Fruit fly (Drosophila melanogaster): ENCODE measurements around the gene CG2100.
A peak's percentile ranks its signal among the peaks of the same experiment; 100 is the strongest.

The CG2100 gene

DNA sequence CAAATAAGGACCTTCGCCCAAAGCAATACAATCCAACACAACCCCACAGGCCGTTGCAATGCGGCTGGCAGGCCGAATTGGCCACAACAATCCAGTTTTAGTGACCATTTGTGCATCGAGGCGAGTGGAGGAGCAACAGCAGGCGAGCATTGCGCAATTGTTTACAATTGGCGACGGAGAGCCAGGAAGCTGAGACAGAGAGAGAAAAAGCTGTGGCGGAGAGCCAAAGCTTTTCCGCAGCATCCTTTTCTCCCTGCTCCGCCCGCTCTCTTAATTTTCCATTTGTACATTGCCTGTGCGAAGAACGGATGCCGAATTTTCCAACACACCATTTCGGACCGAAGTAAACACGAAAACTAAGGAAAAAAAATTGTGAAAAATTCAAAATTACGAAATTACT, 45.3 kb upstream of the CG2100 start, which contains the start of gene kat-60L1 (continued):
- no peak for TF ChIP-seq Nf-YB (GFP tag; optimal IDR thresholded peaks at IDR 0.05)
- no peak for TF ChIP-seq MTF-1 (GFP tag; optimal IDR thresholded peaks at IDR 0.05; ENCODE audit: borderline replicate concordance)
- no peak for TF ChIP-seq CG30431 (GFP tag; optimal IDR thresholded peaks at IDR 0.05)
- no peak for TF ChIP-seq D19B (GFP tag; optimal IDR thresholded peaks at IDR 0.05)
- peak in 1 of 2 experiments; percentile 67 for TF ChIP-seq Pdp1 (GFP tag; optimal IDR thresholded peaks at IDR 0.05)
- no peak for TF ChIP-seq CG14014 (GFP tag; IDR thresholded peaks at IDR 0.05)
- peak in 1 of 2 experiments; percentile 34 for TF ChIP-seq Trl (optimal IDR thresholded peaks at IDR 0.05)
- no peak for TF ChIP-seq Trl (GFP tag; optimal IDR thresholded peaks at IDR 0.05)
- TF ChIP-seq CG17361 (GFP tag; IDR thresholded peaks at IDR 0.05) = no peak
- no peak for TF ChIP-seq CG7745 (tag; optimal IDR thresholded peaks at IDR 0.05)
- TF ChIP-seq Antp (GFP tag; optimal IDR thresholded peaks at IDR 0.05) = no peak
- TF ChIP-seq HLH54F (GFP tag; optimal IDR thresholded peaks at IDR 0.05) = no peak
- peak; percentile 72 for TF ChIP-seq Ets65A (GFP tag)
- TF ChIP-seq dati (GFP tag; IDR thresholded peaks at IDR 0.05) = no peak

DNA sequence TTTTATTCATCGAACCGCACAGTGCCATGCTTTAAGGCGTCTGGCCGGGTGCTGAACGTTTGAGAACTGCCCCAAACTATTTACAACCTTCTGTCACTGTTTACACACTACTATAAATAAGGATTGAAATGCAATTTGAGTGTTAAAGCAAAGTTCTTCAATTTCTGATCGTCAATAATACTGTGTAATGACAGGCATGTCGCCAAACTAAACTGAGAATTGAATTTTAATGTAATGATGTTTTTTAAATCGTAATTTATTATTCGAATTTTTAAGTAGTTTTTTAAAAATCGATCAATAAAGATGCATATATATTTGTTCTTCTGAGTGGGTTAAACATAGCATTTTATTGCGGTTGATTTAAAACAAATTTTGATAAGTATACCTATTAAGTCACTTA, 44.8 kb upstream of the CG2100 start, which contains the start of gene CG2082:
TSS of gene CG2082 (minus strand) at position 101 of the 400 bp plus-strand sequence.
- TF ChIP-seq sens (GFP tag) (peak; percentile 25), ttk (GFP tag; IDR thresholded peaks at IDR 0.05) (no peak)

DNA sequence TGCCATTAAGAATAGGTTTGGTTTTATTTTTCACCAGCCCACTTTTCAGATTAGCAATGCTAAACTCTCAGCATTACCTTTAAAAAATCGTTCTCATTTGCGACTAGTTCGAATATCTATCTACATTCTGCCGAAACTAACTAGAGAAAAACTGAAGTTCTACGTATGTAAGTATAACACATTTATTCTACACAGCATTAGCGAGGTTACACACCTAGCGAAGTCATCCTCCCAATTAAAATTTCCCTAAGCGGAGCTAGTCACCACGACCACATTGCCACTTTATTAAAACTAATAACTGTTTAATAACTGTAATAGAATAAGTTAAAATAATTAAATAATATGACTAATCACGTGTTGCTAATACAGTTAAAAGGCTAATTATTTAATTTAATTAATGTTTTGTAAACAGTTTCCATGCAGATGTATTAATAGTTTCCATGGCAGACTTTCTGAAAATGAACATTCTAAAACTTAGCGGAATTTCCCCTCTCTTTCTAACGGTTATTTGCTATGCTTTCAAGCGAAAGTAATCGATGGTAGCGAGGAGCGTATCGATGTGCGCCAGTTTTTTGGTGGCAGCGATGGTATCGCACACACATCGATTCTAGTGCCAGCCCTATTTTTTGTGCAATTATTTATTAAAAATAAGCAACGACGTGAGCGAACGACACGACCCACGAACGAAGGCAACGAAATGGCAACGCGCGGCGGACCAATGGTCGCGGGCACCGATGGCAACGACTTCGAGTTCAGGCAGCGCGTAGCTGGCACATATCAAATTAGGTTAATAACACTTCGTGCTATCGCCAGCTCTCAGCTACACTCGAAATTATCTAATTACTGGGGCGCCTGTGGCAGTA, 42.8 kb upstream of the CG2100 start, which contains the start of gene jagn:
TSS of gene jagn (plus strand) at position 585 of the 863 bp plus-strand sequence.
- TF ChIP-seq CG4707 (GFP tag; optimal IDR thresholded peaks at IDR 0.05) = no peak
- TF ChIP-seq CG8924 (tag; optimal IDR thresholded peaks at IDR 0.05) = peak; percentile 73
- TF ChIP-seq unc-4 (GFP tag; IDR thresholded peaks at IDR 0.05; ENCODE audit: partially characterized antibody) = peak; percentile 98
- no peak for TF ChIP-seq danr (GFP tag; IDR thresholded peaks at IDR 0.05)
- peak; percentile 58 for TF ChIP-seq tin (GFP tag; optimal IDR thresholded peaks at IDR 0.05)
- no peak for TF ChIP-seq wdn (GFP tag; IDR thresholded peaks at IDR 0.05)
- peak; percentile 38; the same call in 1 of the 2 replicates for TF ChIP-seq Xrp1 (GFP tag; IDR thresholded peaks at IDR 0.05)
- TF ChIP-seq CG6689 (GFP tag; IDR thresholded peaks at IDR 0.05) = peak; percentile 36; the same call in 1 of the 2 replicates
- TF ChIP-seq CG2889 (GFP tag; IDR thresholded peaks at IDR 0.05) = peak; percentile 4; the same call in 1 of the 3 replicates
- TF ChIP-seq CG31224 (GFP tag; IDR thresholded peaks at IDR 0.05) = no peak
- peak; percentile 84 for TF ChIP-seq YL-1 (GFP tag; optimal IDR thresholded peaks at IDR 0.05)
- TF ChIP-seq cwo (GFP tag; optimal IDR thresholded peaks at IDR 0.05) = no peak
- no peak for TF ChIP-seq run (tag; optimal IDR thresholded peaks at IDR 0.05)
- peak; percentile 95 for TF ChIP-seq Ets65A (GFP tag)
- TF ChIP-seq Mes4 (GFP tag; optimal IDR thresholded peaks at IDR 0.05) = peak; percentile 56
- TF ChIP-seq Oaz (GFP tag; IDR thresholded peaks at IDR 0.05) = no peak
- TF ChIP-seq CG31441 (GFP tag; IDR thresholded peaks at IDR 0.05) = peak; percentile 65
- peak; percentile 61 for TF ChIP-seq bcd (GFP tag; optimal IDR thresholded peaks at IDR 0.05)
- TF ChIP-seq CG31388 (GFP tag; optimal IDR thresholded peaks at IDR 0.05) = no peak
- peak; percentile 68 for TF ChIP-seq CG13624 (GFP tag; optimal IDR thresholded peaks at IDR 0.05)
- peak; percentile 86 for TF ChIP-seq Lhr (GFP tag; optimal IDR thresholded peaks at IDR 0.05)
- no peak for TF ChIP-seq CG10959 (GFP tag; IDR thresholded peaks at IDR 0.05)
- peak; percentile 100 for TF ChIP-seq knrl (GFP tag; IDR thresholded peaks at IDR 0.05; ENCODE audit: partially characterized antibody)
- TF ChIP-seq CG12942 (GFP tag; optimal IDR thresholded peaks at IDR 0.05) = no peak
- peak; percentile 78 for TF ChIP-seq CG2120 (GFP tag; optimal IDR thresholded peaks at IDR 0.05)
- peak; percentile 35 to 69 for TF ChIP-seq Hr51 (GFP tag; optimal IDR thresholded peaks at IDR 0.05)
- TF ChIP-seq zen (tag; optimal IDR thresholded peaks at IDR 0.05) = peak; percentile 42
- no peak for TF ChIP-seq corto (GFP tag; optimal IDR thresholded peaks at IDR 0.05)
- TF ChIP-seq CG9609 (GFP tag; optimal IDR thresholded peaks at IDR 0.05) = peak; percentile 63
- peak; percentile 80 for TF ChIP-seq HLH54F (GFP tag; optimal IDR thresholded peaks at IDR 0.05)
- no peak; the same call in 1 of the 2 replicates for TF ChIP-seq Drgx (GFP tag; IDR thresholded peaks at IDR 0.05)
- TF ChIP-seq CG13287 (GFP tag; IDR thresholded peaks at IDR 0.05; ENCODE audit: partially characterized antibody) = peak; percentile 99

Measured in whole organism, embryonic.